Worm (Caenorhabditis elegans) whole organism, L4 larva: ENCODE measurements around the gene tsr-1.

Experiments used
- F10B5.3 ChIP-seq: sonication (generic microtip); optimal IDR thresholded peaks from 2 replicates; lab custom pipeline; 2016; ENCODE audit warnings: mild to moderate bottlenecking, missing genetic modification characterization, missing compliant biosample characterization
- F49E8.2 ChIP-seq: sonication (generic microtip); optimal IDR thresholded peaks from 2 replicates; lab custom pipeline; 2016; ENCODE audit warnings: missing compliant biosample characterization, mild to moderate bottlenecking, missing genetic modification characterization, borderline replicate concordance
- T26A8.4 ChIP-seq: fragments of 200-800 bp; sonication (Bioruptor generic); IDR thresholded peaks from 2 replicates; pipeline ENCODE4 v1.3.6; 2022; ENCODE audit warnings: missing genetic modification characterization, missing compliant biosample characterization
- Y48G9A.11 ChIP-seq: fragments of 200-800 bp; sonication (Bioruptor generic); IDR thresholded peaks from 2 replicates; pipeline ENCODE4 v1.3.6; 2022; ENCODE audit warnings: missing genetic modification reagents, missing genetic modification characterization, missing compliant biosample characterization
- Y5F2A.4 ChIP-seq: fragments of 200-800 bp; sonication (Bioruptor generic); optimal IDR thresholded peaks from 2 replicates; lab custom pipeline; 2018; ENCODE audit warnings: mild to moderate bottlenecking, missing genetic modification characterization, missing compliant biosample characterization
- ZK546.5 ChIP-seq, 2 experiments: sonication (generic microtip); optimal IDR thresholded peaks; 2 replicates each; lab custom pipeline; 2017; ENCODE audit warnings: missing biosample characterization in 2 of 2, missing genetic modification characterization in 2 of 2
- aly-2 ChIP-seq: sonication (generic microtip); optimal IDR thresholded peaks from 2 replicates; lab custom pipeline; 2018; ENCODE audit warnings: missing biosample characterization, missing genetic modification characterization
- ama-1 ChIP-seq: fragments of 150-350 bp; optimal IDR thresholded peaks from 2 replicates; lab custom pipeline; 2014; ENCODE audit warnings: inconsistent platforms, mixed read lengths
- ceh-20 ChIP-seq: fragments of 200-800 bp; sonication (Bioruptor generic); IDR thresholded peaks from 2 replicates; pipeline ENCODE4 v1.3.6; 2022; ENCODE audit warnings: missing genetic modification reagents, missing genetic modification characterization, missing compliant biosample characterization
- ceh-28 ChIP-seq: fragments of 150-350 bp; optimal IDR thresholded peaks from 2 replicates; lab custom pipeline; 2014; ENCODE audit warnings: missing biosample characterization, missing genetic modification reagents, missing genetic modification characterization
- ceh-44 ChIP-seq: fragments of 200-800 bp; sonication (Bioruptor generic); IDR thresholded peaks from 2 replicates; pipeline ENCODE4 v1.3.6; 2022; ENCODE audit warnings: missing genetic modification reagents, missing genetic modification characterization, missing compliant biosample characterization
- daf-16 ChIP-seq, 3 experiments: sonication (generic microtip); optimal IDR thresholded peaks; 2 replicates each; lab custom pipeline; 2016 to 2017; ENCODE audit warnings: missing genetic modification characterization in 3 of 3, missing genetic modification reagents in 3 of 3, mild to moderate bottlenecking in 2 of 3, missing compliant biosample characterization in 2 of 3, missing biosample characterization in 1 of 3, moderate library complexity in 1 of 3
- dmd-6 ChIP-seq: fragments of 200-800 bp; sonication (Bioruptor generic); IDR thresholded peaks from 2 replicates; pipeline ENCODE4 v1.3.6; 2022; ENCODE audit warnings: missing genetic modification reagents, missing genetic modification characterization, missing compliant biosample characterization
- dve-1 ChIP-seq: sonication (generic microtip); optimal IDR thresholded peaks from 2 replicates; lab custom pipeline; 2017; ENCODE audit warnings: antibody characterized with exemption, mild to moderate bottlenecking, missing genetic modification characterization, missing compliant biosample characterization; ENCODE audit not compliant: insufficient read depth
- egl-43 ChIP-seq: fragments of 200-800 bp; sonication (Bioruptor generic); IDR thresholded peaks from 2 replicates; pipeline ENCODE4 v1.3.6; 2022; ENCODE audit warnings: missing genetic modification reagents, missing genetic modification characterization, missing compliant biosample characterization
- fos-1 ChIP-seq: fragments of 150-350 bp; optimal IDR thresholded peaks from 2 replicates; lab custom pipeline; 2014; ENCODE audit warnings: missing biosample characterization, missing genetic modification characterization
- hlh-11 ChIP-seq: fragments of 200-800 bp; sonication (Bioruptor generic); optimal IDR thresholded peaks from 2 replicates; lab custom pipeline; 2018; ENCODE audit warnings: mild to moderate bottlenecking, missing genetic modification characterization, missing compliant biosample characterization
- hlh-30 ChIP-seq: sonication (generic microtip); optimal IDR thresholded peaks from 2 replicates; lab custom pipeline; 2017; ENCODE audit warnings: antibody characterized with exemption, mild to moderate bottlenecking, missing genetic modification characterization, missing compliant biosample characterization; ENCODE audit not compliant: insufficient read depth
- lim-7 ChIP-seq: fragments of 200-800 bp; sonication (Bioruptor generic); IDR thresholded peaks from 2 replicates; pipeline ENCODE4 v1.3.6; 2022; ENCODE audit warnings: missing genetic modification characterization, missing compliant biosample characterization
- lin-15B ChIP-seq: fragments of 150-350 bp; sonication (generic microtip); optimal IDR thresholded peaks from 3 replicates; lab custom pipeline; 2014; ENCODE audit warnings: missing biosample characterization, missing genetic modification characterization
- lin-39 ChIP-seq: fragments of 150-350 bp; optimal IDR thresholded peaks from 2 replicates; lab custom pipeline; 2014; ENCODE audit warnings: missing biosample characterization, missing genetic modification reagents, missing genetic modification characterization
- lir-3 ChIP-seq: sonication (generic microtip); optimal IDR thresholded peaks from 2 replicates; lab custom pipeline; 2016; ENCODE audit warnings: mild to moderate bottlenecking, missing genetic modification characterization, missing compliant biosample characterization
- lsy-2 ChIP-seq, 2 experiments: fragments of 150-350 bp in 1 of 2; sonication (generic microtip) in 1 of 2; optimal IDR thresholded peaks; 2 replicates each; lab custom pipeline; 2014 to 2017; ENCODE audit warnings: missing biosample characterization in 2 of 2, missing genetic modification characterization in 2 of 2
- mep-1 ChIP-seq: fragments of 150-350 bp; sonication (generic microtip); optimal IDR thresholded peaks from 3 replicates; lab custom pipeline; 2014; ENCODE audit warnings: missing biosample characterization, missing genetic modification characterization
- mes-2 ChIP-seq: sonication (generic microtip); optimal IDR thresholded peaks from 2 replicates; lab custom pipeline; 2016; ENCODE audit warnings: missing genotype, mild to moderate bottlenecking, missing genetic modification characterization, missing compliant biosample characterization; ENCODE audit not compliant: poor library complexity, severe bottlenecking
- mxl-3 ChIP-seq: fragments of 200-800 bp; sonication (Bioruptor generic); optimal IDR thresholded peaks from 2 replicates; lab custom pipeline; 2018; ENCODE audit warnings: mild to moderate bottlenecking, missing genetic modification characterization, missing compliant biosample characterization
- nhr-102 ChIP-seq: sonication (generic microtip); optimal IDR thresholded peaks from 2 replicates; lab custom pipeline; 2016; ENCODE audit warnings: mild to moderate bottlenecking, missing genetic modification characterization, moderate library complexity, missing compliant biosample characterization
- nhr-111 ChIP-seq: fragments of 200-800 bp; sonication (Bioruptor generic); optimal IDR thresholded peaks from 2 replicates; lab custom pipeline; 2018; ENCODE audit warnings: mild to moderate bottlenecking, missing genetic modification characterization, missing compliant biosample characterization
- nhr-237 ChIP-seq: sonication (generic microtip); optimal IDR thresholded peaks from 2 replicates; lab custom pipeline; 2017; ENCODE audit warnings: missing biosample characterization, missing genetic modification characterization
- nhr-28 ChIP-seq: fragments of 150-350 bp; optimal IDR thresholded peaks from 2 replicates; lab custom pipeline; 2014; ENCODE audit warnings: missing biosample characterization, missing genetic modification characterization
- snpc-4 ChIP-seq: fragments of 150-350 bp; optimal IDR thresholded peaks from 2 replicates; lab custom pipeline; 2014; ENCODE audit warnings: missing biosample characterization, missing genetic modification characterization
- spr-1 ChIP-seq: sonication (generic microtip); optimal IDR thresholded peaks from 2 replicates; lab custom pipeline; 2016; ENCODE audit warnings: mild to moderate bottlenecking, missing genetic modification characterization, missing compliant biosample characterization
- tag-97 ChIP-seq: fragments of 200-800 bp; sonication (Bioruptor generic); IDR thresholded peaks from 2 replicates; pipeline ENCODE4 v1.3.6; 2022; ENCODE audit warnings: missing genetic modification characterization, missing compliant biosample characterization
- vab-7 ChIP-seq: fragments of 200-800 bp; sonication (Bioruptor generic); IDR thresholded peaks from 2 replicates; pipeline ENCODE4 v1.3.6; 2022; ENCODE audit warnings: missing genetic modification reagents, missing genetic modification characterization, missing compliant biosample characterization
- ztf-7 ChIP-seq: fragments of 150-350 bp; optimal IDR thresholded peaks from 2 replicates; lab custom pipeline; 2014; ENCODE audit warnings: missing biosample characterization, missing genetic modification characterization

tsr-1 gene

ce11 chrII:2442979-2443378, 30.2 kb downstream of the tsr-1 start, which contains the start of gene vab-19:
TSS of gene vab-19 (plus strand) at chrII:2443279.
- TF ChIP-seq spr-1 (tag; lab: Kevin White, UChicago) = no peak
- TF ChIP-seq lsy-2 (tag; optimal IDR thresholded peaks at IDR 0.05; lab: Kevin White, UChicago) = no peak
- TF ChIP-seq tag-97 (GFP tag; lab: Robert Waterston, UW) = no peak
- no peak for TF ChIP-seq T26A8.4 (GFP tag; lab: Robert Waterston, UW)
- TF ChIP-seq ceh-28 (tag; lab: Kevin White, UChicago) = no peak
- TF ChIP-seq nhr-111 (GFP tag; lab: Kevin White, UChicago) = no peak
- no peak for TF ChIP-seq aly-2 (tag; lab: Kevin White, UChicago)
- TF ChIP-seq ceh-20 (GFP tag; lab: Robert Waterston, UW) = no peak
- no peak for TF ChIP-seq fos-1
- no peak for TF ChIP-seq snpc-4 (tag; lab: Kevin White, UChicago)
- TF ChIP-seq nhr-28 (tag; lab: Kevin White, UChicago) = no peak
- no peak for TF ChIP-seq F49E8.2 (tag; lab: Kevin White, UChicago)
- no peak for TF ChIP-seq nhr-102
- TF ChIP-seq Y48G9A.11 (GFP tag; lab: Robert Waterston, UW) = no peak
- TF ChIP-seq ceh-44 (GFP tag; lab: Robert Waterston, UW) = no peak
- TF ChIP-seq lin-39 (tag; lab: Kevin White, UChicago) = no peak
- no peak for TF ChIP-seq lim-7 (GFP tag; lab: Robert Waterston, UW)
- no peak for TF ChIP-seq hlh-11

- TF ChIP-seq lsy-2 (tag; optimal IDR thresholded peaks at IDR 0.05; lab: Kevin White, UChicago) (peak in 1 of 2 experiments; percentile 10), mxl-3 (GFP tag; lab: Kevin White, UChicago) (no peak), hlh-11 (peak; percentile 42), dmd-6 (GFP tag; lab: Robert Waterston, UW) (peak; percentile 26; the same call in 1 of the 2 replicates), hlh-30 (tag; lab: Kevin White, UChicago) (peak; percentile 20), dve-1 (tag; lab: Kevin White, UChicago) (peak; percentile 33), daf-16 (GFP tag; optimal IDR thresholded peaks at IDR 0.05; lab: Kevin White, UChicago) (no peak), daf-16 (tag; optimal IDR thresholded peaks at IDR 0.05; lab: Kevin White, UChicago) (peak; percentile 26), mes-2 (peak; percentile 46), Y5F2A.4 (no peak), ceh-28 (tag; lab: Kevin White, UChicago) (no peak), mep-1 (tag; lab: Kevin White, UChicago) (peak; percentile 42)
- TF ChIP-seq, all 104 proteins: peak for 8
Observed at ce11 chrII:2442243-2442642, 30.9 kb downstream of the tsr-1 start.

- no peak for TF ChIP-seq ZK546.5 (tag; optimal IDR thresholded peaks at IDR 0.05; lab: Kevin White, UChicago)
- TF ChIP-seq snpc-4 (tag; lab: Kevin White, UChicago) = no peak
- no peak for TF ChIP-seq ztf-7 (tag; lab: Kevin White, UChicago)
Observed at ce11 chrII:2440312-2440711, 32.9 kb downstream of the tsr-1 start.

ce11 chrII:2438944-2439343, 34.2 kb downstream of the tsr-1 start:
- TF ChIP-seq ama-1 (lab: Kevin White, UChicago) (no peak), nhr-28 (tag; lab: Kevin White, UChicago) (no peak), egl-43 (no peak), vab-7 (GFP tag; lab: Robert Waterston, UW) (no peak), lir-3 (tag; lab: Kevin White, UChicago) (no peak), F10B5.3 (tag; lab: Kevin White, UChicago) (no peak), lin-15B (tag; lab: Kevin White, UChicago) (no peak), nhr-237 (no peak), mep-1 (tag; lab: Kevin White, UChicago) (no peak)
